Worm (Caenorhabditis elegans) whole organism, L1 larva: ENCODE measurements around the gene F59B10.6.
A peak's percentile ranks its signal among the peaks of the same experiment; 100 is the strongest.

Experiments used
- C04F5.9 ChIP-seq: sonication (generic microtip); optimal IDR thresholded peaks from 2 replicates; lab custom pipeline; 2016; ENCODE audit warnings: missing genetic modification characterization, missing compliant biosample characterization
- C16A3.4 ChIP-seq: fragments of 150-350 bp; optimal IDR thresholded peaks from 2 replicates; lab custom pipeline; 2014; ENCODE audit warnings: missing biosample characterization, missing genetic modification characterization
- C34B4.2 ChIP-seq: sonication (generic microtip); optimal IDR thresholded peaks from 2 replicates; lab custom pipeline; 2017; ENCODE audit warnings: mild to moderate bottlenecking, missing genetic modification characterization, missing compliant biosample characterization
- F16B12.6 ChIP-seq: fragments of 150-350 bp; optimal IDR thresholded peaks from 2 replicates; lab custom pipeline; 2014; ENCODE audit warnings: missing biosample characterization, missing genetic modification characterization
- Y116A8C.19 ChIP-seq: sonication (generic microtip); optimal IDR thresholded peaks from 2 replicates; lab custom pipeline; 2016; ENCODE audit warnings: missing compliant biosample characterization, missing genetic modification characterization, borderline replicate concordance
- aly-2 ChIP-seq: fragments of 150-350 bp; optimal IDR thresholded peaks from 2 replicates; lab custom pipeline; 2014; ENCODE audit warnings: missing biosample characterization, missing genetic modification characterization
- ama-1 ChIP-seq: fragments of 150-350 bp; optimal IDR thresholded peaks from 2 replicates; lab custom pipeline; 2014
- blmp-1 ChIP-seq: fragments of 150-350 bp; optimal IDR thresholded peaks from 2 replicates; lab custom pipeline; 2014; ENCODE audit warnings: missing biosample characterization, missing genetic modification characterization
- ceh-63 ChIP-seq: fragments of 200-800 bp; sonication (Bioruptor generic); optimal IDR thresholded peaks from 2 replicates; lab custom pipeline; 2018; ENCODE audit warnings: mild to moderate bottlenecking, missing genetic modification characterization, missing compliant biosample characterization
- ceh-8 ChIP-seq: fragments of 200-800 bp; sonication (Bioruptor generic); optimal IDR thresholded peaks from 2 replicates; lab custom pipeline; 2018; ENCODE audit warnings: mild to moderate bottlenecking, missing genetic modification characterization, moderate library complexity, missing compliant biosample characterization
- ceh-88 ChIP-seq: fragments of 200-800 bp; sonication (Bioruptor generic); IDR thresholded peaks from 2 replicates; pipeline ENCODE4 v1.3.6; 2022; ENCODE audit warnings: missing genetic modification characterization, missing compliant biosample characterization
- dsc-1 ChIP-seq: sonication (generic microtip); optimal IDR thresholded peaks from 2 replicates; lab custom pipeline; 2016; ENCODE audit warnings: mild to moderate bottlenecking, missing genetic modification characterization, missing compliant biosample characterization
- efl-1 ChIP-seq, 4 experiments: fragments of 150-350 bp; optimal IDR thresholded peaks in 3 of 4; peaks in 1 of 4; 1 replicate in 1 of 4; 2 replicates in 3 of 4; lab custom pipeline; 2014; ENCODE audit warnings: missing biosample characterization in 2 of 4, missing genetic modification characterization in 2 of 4, missing genetic modification reagents in 2 of 4
- elt-2 ChIP-seq: sonication (generic microtip); optimal IDR thresholded peaks from 2 replicates; lab custom pipeline; 2016; ENCODE audit warnings: missing genetic modification characterization, mild to moderate bottlenecking, inconsistent platforms, missing compliant biosample characterization, missing genetic modification reagents
- elt-3 ChIP-seq, 6 experiments: fragments of 150-350 bp in 1 of 6; sonication (generic microtip); optimal IDR thresholded peaks; 2 replicates each; lab custom pipeline; 2017 to 2018; ENCODE audit warnings: missing biosample characterization in 6 of 6, missing genetic modification characterization in 6 of 6, inconsistent platforms in 1 of 6
- ets-5 ChIP-seq: fragments of 200-800 bp; sonication (Bioruptor generic); IDR thresholded peaks from 2 replicates; pipeline ENCODE4 v1.3.6; 2022; ENCODE audit warnings: missing genetic modification characterization, missing compliant biosample characterization
- fos-1 ChIP-seq: fragments of 150-350 bp; optimal IDR thresholded peaks from 2 replicates; lab custom pipeline; 2014; ENCODE audit warnings: missing biosample characterization, missing genetic modification characterization
- grh-1 ChIP-seq: fragments of 200-800 bp; sonication (Bioruptor generic); IDR thresholded peaks from 2 replicates; pipeline ENCODE4 v1.3.6; 2022; ENCODE audit warnings: missing genetic modification reagents, missing genetic modification characterization, missing compliant biosample characterization
- irx-1 ChIP-seq: sonication (generic microtip); optimal IDR thresholded peaks from 2 replicates; lab custom pipeline; 2016; ENCODE audit warnings: missing genetic modification characterization, missing compliant biosample characterization
- lin-14 ChIP-seq: fragments of 200-800 bp; sonication (Bioruptor generic); optimal IDR thresholded peaks from 2 replicates; lab custom pipeline; 2018; ENCODE audit warnings: mild to moderate bottlenecking, missing genetic modification characterization, moderate library complexity, missing compliant biosample characterization
- lin-15B ChIP-seq: fragments of 150-350 bp; sonication (generic microtip); optimal IDR thresholded peaks from 3 replicates; lab custom pipeline; 2014; ENCODE audit warnings: missing biosample characterization, missing genetic modification characterization
- lin-35 ChIP-seq, 2 experiments: fragments of 150-350 bp; optimal IDR thresholded peaks; 2 replicates each; lab custom pipeline; 2014; ENCODE audit warnings: missing biosample characterization in 2 of 2, missing genetic modification characterization in 2 of 2, missing genetic modification reagents in 2 of 2
- lin-39 ChIP-seq: fragments of 150-350 bp; optimal IDR thresholded peaks from 2 replicates; lab custom pipeline; 2014; ENCODE audit warnings: missing biosample characterization, missing genetic modification reagents, missing genetic modification characterization
- lsy-2 ChIP-seq, 2 experiments: fragments of 150-350 bp; optimal IDR thresholded peaks; 2 replicates each; lab custom pipeline; 2014; ENCODE audit warnings: missing biosample characterization in 2 of 2, missing genetic modification characterization in 2 of 2
- mdl-1 ChIP-seq, 2 experiments: fragments of 150-350 bp; optimal IDR thresholded peaks; 2 replicates each; lab custom pipeline; 2014 to 2017; ENCODE audit warnings: missing biosample characterization in 2 of 2, missing genetic modification characterization in 2 of 2, inconsistent platforms in 1 of 2
- nhr-12 ChIP-seq: sonication (generic microtip); optimal IDR thresholded peaks from 2 replicates; lab custom pipeline; 2017; ENCODE audit warnings: missing biosample characterization, missing genetic modification characterization
- nhr-19 ChIP-seq: fragments of 200-800 bp; sonication (Bioruptor generic); conservative IDR thresholded peaks from 2 replicates; pipeline ENCODE4 v1.3.6; 2022; ENCODE audit warnings: missing genetic modification characterization, missing compliant biosample characterization
- nhr-20 ChIP-seq: sonication (generic microtip); optimal IDR thresholded peaks from 2 replicates; lab custom pipeline; 2016; ENCODE audit warnings: mild to moderate bottlenecking, missing genetic modification characterization, missing compliant biosample characterization
- nhr-237 ChIP-seq: fragments of 150-350 bp; optimal IDR thresholded peaks from 2 replicates; lab custom pipeline; 2014; ENCODE audit warnings: missing biosample characterization, missing genetic modification characterization
- nhr-28 ChIP-seq: fragments of 150-350 bp; optimal IDR thresholded peaks from 2 replicates; lab custom pipeline; 2014; ENCODE audit warnings: missing biosample characterization, missing genetic modification characterization
- nhr-47 ChIP-seq: sonication (generic microtip); optimal IDR thresholded peaks from 2 replicates; lab custom pipeline; 2016; ENCODE audit warnings: mild to moderate bottlenecking, missing genetic modification characterization, moderate library complexity, missing compliant biosample characterization
- nhr-71 ChIP-seq: sonication (generic microtip); optimal IDR thresholded peaks from 2 replicates; lab custom pipeline; 2016; ENCODE audit warnings: mild to moderate bottlenecking, missing genetic modification characterization, moderate library complexity, missing compliant biosample characterization
- nhr-76 ChIP-seq: sonication (generic microtip); optimal IDR thresholded peaks from 2 replicates; lab custom pipeline; 2017; ENCODE audit warnings: missing biosample characterization, missing genetic modification characterization
- nhr-85 ChIP-seq: sonication (generic microtip); peaks from one replicate; lab custom pipeline; 2016; ENCODE audit warnings: missing genetic modification characterization, inconsistent platforms, missing compliant biosample characterization
- pqm-1 ChIP-seq: sonication (generic microtip); optimal IDR thresholded peaks from 3 replicates; lab custom pipeline; 2017; ENCODE audit warnings: missing biosample characterization, missing genetic modification characterization
- rnt-1 ChIP-seq: sonication (generic microtip); optimal IDR thresholded peaks from 2 replicates; lab custom pipeline; 2016; ENCODE audit warnings: mild to moderate bottlenecking, missing genetic modification characterization, moderate library complexity, missing compliant biosample characterization
- snpc-4 ChIP-seq: fragments of 150-350 bp; optimal IDR thresholded peaks from 2 replicates; lab custom pipeline; 2014; ENCODE audit warnings: missing biosample characterization, missing genetic modification characterization
- snu-23 ChIP-seq: sonication (generic microtip); optimal IDR thresholded peaks from 2 replicates; lab custom pipeline; 2016; ENCODE audit warnings: missing genetic modification characterization, missing compliant biosample characterization
- sox-4 ChIP-seq: sonication (generic microtip); optimal IDR thresholded peaks from 2 replicates; lab custom pipeline; 2016; ENCODE audit warnings: missing genetic modification characterization, missing compliant biosample characterization
- sup-37 ChIP-seq: fragments of 200-800 bp; sonication (Bioruptor generic); optimal IDR thresholded peaks from 2 replicates; lab custom pipeline; 2018; ENCODE audit warnings: mild to moderate bottlenecking, missing genetic modification characterization, missing compliant biosample characterization
- unc-86 ChIP-seq: sonication (generic microtip); optimal IDR thresholded peaks from 2 replicates; lab custom pipeline; 2016; ENCODE audit warnings: missing genetic modification characterization, missing compliant biosample characterization
- vab-15 ChIP-seq: sonication (generic microtip); optimal IDR thresholded peaks from 2 replicates; lab custom pipeline; 2017; ENCODE audit warnings: missing genotype, mild to moderate bottlenecking, missing genetic modification characterization, missing compliant biosample characterization
- xbp-1 ChIP-seq: sonication (generic microtip); optimal IDR thresholded peaks from 2 replicates; lab custom pipeline; 2016; ENCODE audit warnings: missing genetic modification characterization, missing compliant biosample characterization
- zag-1 ChIP-seq: fragments of 150-350 bp; optimal IDR thresholded peaks from 2 replicates; lab custom pipeline; 2014; ENCODE audit warnings: missing biosample characterization, missing genetic modification characterization
- zip-4 ChIP-seq: fragments of 200-800 bp; sonication (Bioruptor generic); optimal IDR thresholded peaks from 2 replicates; lab custom pipeline; 2018; ENCODE audit warnings: mild to moderate bottlenecking, missing genetic modification characterization, moderate library complexity, missing compliant biosample characterization
- ztf-11 ChIP-seq, 2 experiments: sonication (generic microtip); optimal IDR thresholded peaks; 2 replicates each; lab custom pipeline; 2016 to 2017; ENCODE audit warnings: missing genetic modification characterization in 2 of 2, missing biosample characterization in 1 of 2, missing compliant biosample characterization in 1 of 2
- ztf-4 ChIP-seq: fragments of 150-350 bp; optimal IDR thresholded peaks from 2 replicates; lab custom pipeline; 2014; ENCODE audit warnings: missing biosample characterization, missing genetic modification characterization

F59B10.6 gene

ce11 chrII:10547803-10548693 lies 23.8 kb upstream of the F59B10.6 start (continued):
- no peak; the same call in 1 of the 2 replicates for TF ChIP-seq grh-1 (GFP tag; lab: Robert Waterston, UW)
- TF ChIP-seq lin-35 (GFP tag; optimal IDR thresholded peaks at IDR 0.05; lab: Kevin White, UChicago): peak; percentile 33 to 51
- TF ChIP-seq irx-1 (tag; lab: Kevin White, UChicago): no peak
- TF ChIP-seq nhr-76 (tag; lab: Kevin White, UChicago): no peak

ce11 chrII:10547311-10547710 lies 23.0 kb upstream of the F59B10.6 start:
- TF ChIP-seq grh-1 (GFP tag; lab: Robert Waterston, UW) (peak; percentile 33; the same call in 1 of the 2 replicates), elt-3 (tag; optimal IDR thresholded peaks at IDR 0.05; lab: Kevin White, UChicago) (no peak), lin-35 (GFP tag; optimal IDR thresholded peaks at IDR 0.05; lab: Kevin White, UChicago) (peak in 1 of 2 experiments; percentile 3), elt-2 (no peak), ets-5 (GFP tag; lab: Robert Waterston, UW) (0 out of 2 replicates have a peak, but pooled peaks have one; percentile 44), nhr-85 (peak; percentile 67)

ce11 chrII:10546784-10547087 lies 22.5 kb upstream of the F59B10.6 start:
- TF ChIP-seq sup-37 (GFP tag; lab: Kevin White, UChicago): no peak
- peak in 1 of 2 experiments; percentile 8 for TF ChIP-seq ztf-11 (tag; optimal IDR thresholded peaks at IDR 0.05; lab: Kevin White, UChicago)
- TF ChIP-seq lin-15B (tag; lab: Kevin White, UChicago): no peak
- peak; percentile 31 for TF ChIP-seq rnt-1 (tag; lab: Kevin White, UChicago)
- TF ChIP-seq ama-1: peak; percentile 47
- TF ChIP-seq zag-1 (tag; lab: Kevin White, UChicago): no peak
- TF ChIP-seq unc-86 (tag; lab: Kevin White, UChicago): no peak
- no peak for TF ChIP-seq xbp-1 (tag; lab: Kevin White, UChicago)
- TF ChIP-seq snpc-4: no peak
- TF ChIP-seq lin-14 (GFP tag; lab: Kevin White, UChicago): no peak
- no peak for TF ChIP-seq nhr-237 (tag; lab: Kevin White, UChicago)
- TF ChIP-seq blmp-1 (tag; lab: Kevin White, UChicago): peak; percentile 21
- peak; percentile 19 for TF ChIP-seq zip-4
- no peak for TF ChIP-seq irx-1 (tag; lab: Kevin White, UChicago)
- TF ChIP-seq nhr-71 (tag; lab: Kevin White, UChicago): peak; percentile 43
- no peak for TF ChIP-seq ceh-8 (GFP tag; lab: Kevin White, UChicago)
- TF ChIP-seq C16A3.4 (tag; lab: Kevin White, UChicago): peak; percentile 16
- no peak for TF ChIP-seq elt-2
- TF ChIP-seq ztf-4 (tag; lab: Kevin White, UChicago): no peak
- TF ChIP-seq sox-4 (tag; lab: Kevin White, UChicago): no peak
- TF ChIP-seq dsc-1: no peak
- no peak for TF ChIP-seq vab-15 (tag; lab: Kevin White, UChicago)
- no peak for TF ChIP-seq C04F5.9 (tag; lab: Kevin White, UChicago)
- TF ChIP-seq ets-5 (GFP tag; lab: Robert Waterston, UW): no peak
- peak; percentile 6 for TF ChIP-seq snu-23 (GFP tag; lab: Kevin White, UChicago)
- TF ChIP-seq C34B4.2: no peak
- TF ChIP-seq mdl-1 (tag; optimal IDR thresholded peaks at IDR 0.05; lab: Kevin White, UChicago): no peak
- TF ChIP-seq pqm-1: no peak
- TF ChIP-seq nhr-47: no peak
- TF ChIP-seq ceh-88 (GFP tag; lab: Robert Waterston, UW): no peak
- TF ChIP-seq lin-39: no peak
- no peak for TF ChIP-seq ceh-63 (GFP tag; lab: Kevin White, UChicago)
- no peak for TF ChIP-seq nhr-19 (GFP tag; lab: Robert Waterston, UW)
- TF ChIP-seq nhr-28 (tag; lab: Kevin White, UChicago): no peak
- no peak for TF ChIP-seq efl-1 (optimal IDR thresholded peaks at IDR 0.05; lab: Kevin White, UChicago)
- TF ChIP-seq efl-1 (GFP tag; optimal IDR thresholded peaks at IDR 0.05 in 1 of 2; lab: Kevin White, UChicago): peak in 1 of 2 experiments; percentile 81
- TF ChIP-seq lsy-2 (tag; optimal IDR thresholded peaks at IDR 0.05; lab: Kevin White, UChicago): peak in 1 of 2 experiments; percentile 13
- TF ChIP-seq aly-2 (tag; lab: Kevin White, UChicago): no peak
- TF ChIP-seq nhr-20: no peak
- no peak for TF ChIP-seq Y116A8C.19
- TF ChIP-seq F16B12.6 (tag; lab: Kevin White, UChicago): no peak
- no peak for TF ChIP-seq fos-1 (tag; lab: Kevin White, UChicago)
- no peak for TF ChIP-seq lin-35 (GFP tag; optimal IDR thresholded peaks at IDR 0.05; lab: Kevin White, UChicago)
- no peak for TF ChIP-seq nhr-12
